Worm (Caenorhabditis elegans) whole organism, late embryonic: ENCODE results near the gene cpg-9.

Experiments used
- ama-1 ChIP-seq: fragments of 150-350 bp; optimal IDR thresholded peaks from 2 replicates; lab custom pipeline; 2014
- dve-1 ChIP-seq: sonication (generic microtip); optimal IDR thresholded peaks from 2 replicates; lab custom pipeline; 2017; ENCODE audit warnings: antibody characterized with exemption, mild to moderate bottlenecking, missing genetic modification characterization, missing compliant biosample characterization
- fkh-10 ChIP-seq: fragments of 150-350 bp; optimal IDR thresholded peaks from 2 replicates; lab custom pipeline; 2014; ENCODE audit warnings: missing biosample characterization, missing genetic modification reagents, missing genetic modification characterization
- pag-3 ChIP-seq: sonication (generic microtip); optimal IDR thresholded peaks from 2 replicates; lab custom pipeline; 2016; ENCODE audit warnings: missing compliant biosample characterization, missing genetic modification characterization, borderline replicate concordance
- ttx-3 ChIP-seq: sonication (generic microtip); optimal IDR thresholded peaks from 2 replicates; lab custom pipeline; 2016; ENCODE audit warnings: missing genetic modification reagents, missing genetic modification characterization, missing compliant biosample characterization

DNA sequence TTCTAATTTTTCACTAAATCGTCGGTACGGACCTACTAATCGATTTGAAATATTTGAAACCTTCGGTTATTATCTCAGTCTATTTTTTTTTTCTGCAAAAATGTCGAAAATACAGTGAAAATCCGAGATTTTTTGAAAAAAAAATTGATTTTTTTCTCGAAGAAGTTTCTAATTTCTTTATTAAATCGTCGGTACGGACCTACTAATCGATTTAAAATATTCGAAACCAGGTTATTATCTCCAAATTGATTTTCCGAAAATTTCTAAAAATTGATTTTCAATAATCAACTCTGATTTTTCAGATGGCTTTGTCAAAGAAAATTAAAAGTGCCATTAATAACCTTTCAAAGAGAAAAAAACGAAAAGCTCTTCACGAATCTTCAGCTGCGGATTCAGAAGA, 16.6 kb downstream of the cpg-9 start, which contains the start of gene ivph-3:
- TF ChIP-seq dve-1 (tag; lab: Kevin White, UChicago) (no peak), pag-3 (no peak), ttx-3 (tag; lab: Kevin White, UChicago) (no peak), fkh-10 (GFP tag; lab: Kevin White, UChicago) (no peak), ama-1 (lab: Kevin White, UChicago) (no peak)
